Worm (Caenorhabditis elegans): ENCODE results near the gene sri-48.
"Not testable (repeated sequence)": the region's sequence is repeated elsewhere in the genome, so short reads cannot be mapped to it uniquely, and the experiment has no call there.

sri-48 gene

DNA sequence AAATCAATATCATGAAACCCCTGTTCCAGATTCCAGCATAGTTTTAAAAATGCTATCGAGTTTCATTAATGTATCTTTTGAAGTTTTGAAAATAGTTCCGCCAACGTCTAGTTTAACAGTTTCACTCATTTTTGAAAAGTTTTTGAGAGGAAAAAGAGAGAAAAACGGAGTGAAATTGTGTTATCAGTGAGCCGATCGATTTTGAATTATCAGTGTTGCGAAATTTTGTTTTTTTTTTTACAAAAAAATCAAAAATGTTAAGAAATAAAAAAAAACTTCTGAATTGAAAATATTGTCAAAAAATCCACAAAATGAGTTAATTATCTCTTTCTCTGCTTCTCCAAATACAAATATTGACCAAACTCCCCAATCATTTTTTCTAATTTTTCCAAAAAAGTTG, 21.5 kb upstream of the sri-48 start, which contains the start of gene ZC239.13:
Gene ZC239.13, minus strand, starts transcription at position 154 of the 400 bp plus-strand sequence.
- TF ChIP-seq fos-1 (tag; optimal IDR thresholded peaks at IDR 0.05) (peak; percentile 5), unc-39 (tag; optimal IDR thresholded peaks at IDR 0.05) (no peak), lsy-2 (tag; optimal IDR thresholded peaks at IDR 0.05) (no peak), elt-3 (tag; optimal IDR thresholded peaks at IDR 0.05) (no peak), peb-1 (tag; optimal IDR thresholded peaks at IDR 0.05) (no peak)

DNA sequence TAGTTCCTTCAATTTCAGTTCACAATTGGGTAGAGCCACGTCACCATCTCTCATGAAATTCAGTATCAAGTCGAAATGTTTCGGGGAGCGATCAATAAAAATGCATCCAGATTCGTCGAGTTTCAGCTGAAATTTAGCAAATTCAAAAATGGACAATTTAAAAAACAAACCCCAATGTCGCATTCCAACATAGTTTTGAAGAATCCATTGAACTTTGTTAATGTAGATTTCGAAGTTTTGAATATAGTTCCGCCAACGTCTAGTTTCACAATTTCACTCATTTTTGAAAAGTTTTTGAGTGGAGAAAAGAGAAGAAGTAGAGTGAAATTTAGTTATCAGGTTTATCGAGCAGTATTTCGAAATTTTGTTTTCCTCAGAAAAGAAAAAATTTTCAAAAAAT, 20.6 kb upstream of the sri-48 start, which contains the start of gene ZC239.14:
Gene ZC239.14, minus strand, starts transcription at position 305 of the 400 bp plus-strand sequence.
- TF ChIP-seq mbf-1 (tag; optimal IDR thresholded peaks at IDR 0.05) (no peak), sem-4 (tag; optimal IDR thresholded peaks at IDR 0.05) (no peak), nhr-6 (tag; optimal IDR thresholded peaks at IDR 0.05) (no peak), nhr-11 (tag; optimal IDR thresholded peaks at IDR 0.05) (no peak), ceh-82 (tag; optimal IDR thresholded peaks at IDR 0.05) (no peak), ztf-1 (GFP tag; conservative IDR thresholded peaks at IDR 0.05) (no peak), ceh-16 (tag; optimal IDR thresholded peaks at IDR 0.05) (no peak), C34F6.9 (tag; optimal IDR thresholded peaks at IDR 0.05) (no peak), ztf-11 (tag; optimal IDR thresholded peaks at IDR 0.05) (no peak), nhr-237 (tag; optimal IDR thresholded peaks at IDR 0.05) (no peak), R02D3.7 (tag; optimal IDR thresholded peaks at IDR 0.05) (no peak)

DNA sequence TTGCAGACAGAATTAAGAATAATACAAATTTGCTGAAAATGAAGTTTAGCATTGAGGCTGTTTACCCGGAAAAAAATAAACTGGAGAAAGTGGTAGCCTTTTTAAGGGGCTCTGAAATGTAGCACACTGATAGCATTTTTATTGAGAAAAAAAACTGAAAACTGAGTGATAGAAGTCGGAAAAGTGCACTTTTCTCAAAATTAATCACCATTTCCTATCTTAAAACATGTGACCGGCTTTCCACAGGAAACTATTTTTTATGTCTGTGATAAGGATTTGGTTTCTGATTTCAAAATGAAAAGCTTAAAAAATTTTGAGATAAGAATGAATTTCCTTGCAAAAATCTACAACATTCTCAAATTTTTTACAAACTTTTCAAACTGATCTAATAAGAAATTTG, 19.6 kb upstream of the sri-48 start, which contains the start of gene ZC239.22:
Gene ZC239.22, minus strand, starts transcription at position 101 of the 400 bp plus-strand sequence.
- no peak for TF ChIP-seq nhr-77 (tag; optimal IDR thresholded peaks at IDR 0.05)
- no peak for TF ChIP-seq nhr-25 (tag; optimal IDR thresholded peaks at IDR 0.05)

DNA sequence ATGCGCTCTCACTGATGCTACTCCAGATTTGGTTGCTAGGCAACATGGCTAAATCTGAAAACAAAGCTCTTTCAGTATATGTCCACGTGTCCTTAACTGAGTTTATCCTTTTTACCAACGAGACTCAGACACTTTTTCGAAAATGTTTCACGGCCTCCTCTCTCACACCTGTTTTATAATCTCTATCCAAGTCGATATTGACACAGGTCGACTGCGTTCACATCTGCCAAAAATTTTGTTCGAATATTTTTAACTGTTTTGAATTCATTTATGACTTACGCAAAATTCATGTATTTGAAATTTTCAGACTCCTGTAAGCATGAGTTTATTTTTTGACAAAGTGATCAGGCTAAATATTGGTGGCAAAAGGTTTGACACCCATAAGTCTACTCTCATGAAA, 14.6 kb upstream of the sri-48 start, which contains the start of gene ZC239.3:
Gene ZC239.3, plus strand, starts transcription at position 301 of the 400 bp plus-strand sequence.
- TF ChIP-seq nhr-23, elt-1, aly-2 (tag; optimal IDR thresholded peaks at IDR 0.05): not testable (repeated sequence)

DNA sequence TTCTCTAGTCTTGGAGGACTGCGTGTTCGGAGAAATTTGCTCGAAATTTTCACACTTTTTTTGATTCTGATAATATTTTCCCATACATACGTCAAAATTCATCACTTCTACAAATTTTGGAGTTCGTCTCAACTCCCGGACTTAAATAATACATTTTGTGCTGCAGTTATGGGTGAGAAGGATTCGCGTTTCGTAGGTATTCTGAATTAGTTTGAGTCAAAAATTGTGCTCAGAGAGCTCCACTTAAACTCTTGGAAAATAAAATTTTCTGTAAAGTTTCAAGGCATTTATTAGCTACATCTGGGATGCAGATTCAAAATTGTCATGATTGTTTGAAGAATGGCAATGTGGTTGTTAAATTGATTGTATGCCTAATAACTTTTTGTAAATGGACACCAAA, 12.8 kb upstream of the sri-48 start, which contains the start of gene ZC239.4:
Gene ZC239.4, plus strand, starts transcription at position 301 of the 400 bp plus-strand sequence.
- TF ChIP-seq ztf-4 (tag; optimal IDR thresholded peaks at IDR 0.05) = no peak
- TF ChIP-seq egl-27 (tag; optimal IDR thresholded peaks at IDR 0.05) = no peak
- no peak for TF ChIP-seq snpc-4 (tag; optimal IDR thresholded peaks at IDR 0.05)
- no peak for TF ChIP-seq mab-5 (tag; optimal IDR thresholded peaks at IDR 0.05)

DNA sequence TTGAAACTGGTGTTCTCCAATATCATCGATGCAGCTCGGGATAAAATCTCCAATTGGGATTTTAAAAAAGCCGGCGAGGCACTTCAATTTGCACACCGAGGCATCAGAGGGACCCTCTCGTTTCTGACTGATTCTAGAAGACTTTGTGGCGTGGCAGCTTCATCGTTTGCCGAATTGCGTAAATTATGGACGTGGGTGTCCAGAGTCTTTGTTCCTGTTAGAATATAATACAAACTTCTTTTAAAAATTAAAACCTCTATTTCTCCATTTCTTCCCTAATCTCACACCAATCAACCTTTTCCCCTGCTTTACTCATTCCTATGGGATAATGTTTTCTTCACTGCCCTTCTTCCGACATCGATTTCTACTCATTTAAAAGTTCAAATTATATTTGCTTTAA, 9.2 kb upstream of the sri-48 start, which contains the start of gene ZC239.5:
Gene ZC239.5, plus strand, starts transcription at position 301 of the 400 bp plus-strand sequence.
- no peak for TF ChIP-seq lin-11 (tag; optimal IDR thresholded peaks at IDR 0.05)
- no peak for TF ChIP-seq F13H6.1 (tag; optimal IDR thresholded peaks at IDR 0.05)
- no peak for TF ChIP-seq nhr-25 (tag; optimal IDR thresholded peaks at IDR 0.05)
- no peak for TF ChIP-seq sma-3 (GFP tag; optimal IDR thresholded peaks at IDR 0.05)
- TF ChIP-seq Y55F3AM.14 (GFP tag; optimal IDR thresholded peaks at IDR 0.05) = no peak
- no peak for TF ChIP-seq nhr-11 (tag; optimal IDR thresholded peaks at IDR 0.05)
- no peak for TF ChIP-seq unc-39 (tag; optimal IDR thresholded peaks at IDR 0.05)
- no peak for TF ChIP-seq nhr-21 (tag; optimal IDR thresholded peaks at IDR 0.05)
- TF ChIP-seq nhr-77 (tag; optimal IDR thresholded peaks at IDR 0.05) = no peak
- TF ChIP-seq ztf-11 (tag; optimal IDR thresholded peaks at IDR 0.05) = no peak
- TF ChIP-seq nhr-10 (tag; optimal IDR thresholded peaks at IDR 0.05) = no peak
- TF ChIP-seq ZK546.5 (tag; optimal IDR thresholded peaks at IDR 0.05) = no peak
- TF ChIP-seq fos-1 (tag; optimal IDR thresholded peaks at IDR 0.05) = no peak
- TF ChIP-seq nhr-6 (tag; optimal IDR thresholded peaks at IDR 0.05) = no peak
- TF ChIP-seq alr-1 (tag; optimal IDR thresholded peaks at IDR 0.05) = no peak
- no peak for TF ChIP-seq elt-3 (tag; optimal IDR thresholded peaks at IDR 0.05)
- TF ChIP-seq ceh-82 (tag; optimal IDR thresholded peaks at IDR 0.05) = no peak
- no peak for TF ChIP-seq lin-39 (tag; optimal IDR thresholded peaks at IDR 0.05)
